Worm (Caenorhabditis elegans): Measurements from ENCODE around the gene aldo-2.

Gene aldo-2

DNA sequence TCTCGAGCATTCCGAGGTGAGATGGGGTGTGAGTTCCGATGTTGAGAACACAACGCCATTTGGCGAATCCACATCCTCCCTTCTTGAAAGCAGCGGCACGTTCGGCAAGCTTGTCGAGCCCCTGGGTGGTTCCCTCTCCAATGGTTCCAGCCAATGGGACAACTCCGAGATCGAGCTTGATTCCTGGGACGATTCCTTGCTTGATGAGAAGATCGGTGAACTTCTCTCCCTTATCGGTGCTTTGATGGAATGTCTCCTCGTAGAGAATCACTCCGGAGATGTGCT, 1.1 kb downstream of the aldo-2 start:
- no peak for TF ChIP-seq dao-5 (tag; optimal IDR thresholded peaks at IDR 0.05)

DNA sequence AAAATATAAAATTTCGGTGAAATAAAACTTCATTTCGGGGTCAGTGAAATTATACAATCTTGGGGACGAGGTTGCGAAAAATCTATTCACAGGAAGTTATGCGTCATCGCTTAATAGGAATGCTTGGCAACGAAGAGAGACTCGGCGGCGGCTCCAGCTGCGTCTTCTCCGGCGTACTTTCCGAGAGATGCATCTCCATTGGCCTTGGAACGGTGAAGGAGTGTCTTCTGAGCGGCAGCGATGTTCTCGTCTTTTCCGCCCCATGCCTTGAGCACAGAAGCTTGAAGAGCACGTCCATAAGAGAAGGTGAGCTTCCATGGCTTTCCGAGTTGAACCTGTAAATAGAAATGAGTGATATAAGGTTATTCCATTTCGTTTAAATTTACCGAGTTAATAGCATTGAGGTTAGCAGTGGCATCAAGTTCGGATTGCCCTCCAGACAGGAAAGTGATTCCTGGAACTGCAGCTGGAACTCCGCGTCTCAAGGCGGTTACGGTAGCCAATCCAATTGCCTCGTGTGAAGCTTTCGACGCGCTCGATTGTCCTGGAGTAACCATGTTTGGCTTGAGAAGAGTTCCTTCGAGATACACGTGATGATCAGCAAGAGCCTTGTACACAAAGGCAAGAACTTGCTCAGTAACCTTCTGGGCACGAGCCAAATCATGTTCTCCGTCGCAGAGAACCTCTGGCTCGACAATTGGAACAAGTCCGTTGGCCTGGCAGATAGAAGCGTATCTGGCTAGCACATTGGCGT, 1.6 kb downstream of the aldo-2 start:
- TF ChIP-seq him-1 (tag; optimal IDR thresholded peaks at IDR 0.05) (no peak), W03F9.2 (tag; optimal IDR thresholded peaks at IDR 0.05) (no peak), dao-5 (tag; optimal IDR thresholded peaks at IDR 0.05) (no peak)

DNA sequence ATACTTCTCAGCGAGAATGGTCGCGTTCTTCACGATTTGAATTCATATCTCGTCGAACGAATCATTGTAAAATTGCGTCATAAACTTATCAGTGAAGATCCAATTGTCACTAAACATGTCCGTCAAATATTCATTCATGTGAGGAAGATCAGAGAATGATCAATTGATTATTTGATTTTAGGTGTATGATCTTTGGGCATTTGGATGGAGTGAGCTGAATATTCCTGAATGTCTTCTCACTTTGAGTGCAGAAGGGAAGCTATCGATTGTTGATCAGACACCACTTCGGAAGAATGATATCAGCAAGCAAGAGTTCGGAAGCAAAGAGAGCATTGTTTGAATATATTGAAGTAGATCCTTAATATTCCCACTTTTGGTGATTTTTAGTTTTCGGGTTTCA, 2.2 kb downstream of the aldo-2 start:
- no peak for TF ChIP-seq him-1 (tag; optimal IDR thresholded peaks at IDR 0.05)
- no peak for TF ChIP-seq dao-5 (tag; optimal IDR thresholded peaks at IDR 0.05)
- TF ChIP-seq W03F9.2 (tag; optimal IDR thresholded peaks at IDR 0.05), result no peak

DNA sequence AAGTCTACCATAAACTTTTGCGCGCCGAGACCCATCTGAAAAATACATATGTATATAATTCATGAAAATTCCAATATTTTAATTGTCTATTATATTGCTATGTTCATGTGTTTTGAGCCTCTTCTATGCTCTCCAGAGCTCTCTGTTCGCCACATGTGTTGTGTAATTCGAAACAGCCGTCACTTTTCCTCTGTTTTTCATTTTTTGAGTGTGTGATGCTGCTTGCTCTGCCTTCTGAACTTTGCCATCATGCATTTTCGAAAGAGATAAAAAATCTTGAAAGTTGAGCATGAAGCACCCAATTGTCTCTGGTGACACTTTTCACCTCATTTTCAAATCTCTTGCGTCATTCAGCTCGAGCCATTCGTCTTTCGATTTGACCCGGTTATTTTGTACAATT, 4.1 kb downstream of the aldo-2 start:
- TF ChIP-seq him-1 (tag; optimal IDR thresholded peaks at IDR 0.05) (no peak), W03F9.2 (tag; optimal IDR thresholded peaks at IDR 0.05) (no peak), dao-5 (tag; optimal IDR thresholded peaks at IDR 0.05) (no peak)

ce11 chrIII:5871760-5872159, 4.7 kb downstream of the aldo-2 start, which contains the start of the genes F01F1.11 and F01F1.3:
Gene F01F1.11 (minus strand): TSS chrIII:5871877.
Gene F01F1.3 (plus strand): TSS chrIII:5871938.
- no peak for TF ChIP-seq him-1 (tag; optimal IDR thresholded peaks at IDR 0.05)
- peak; percentile 69 for TF ChIP-seq W03F9.2 (tag; optimal IDR thresholded peaks at IDR 0.05)

DNA sequence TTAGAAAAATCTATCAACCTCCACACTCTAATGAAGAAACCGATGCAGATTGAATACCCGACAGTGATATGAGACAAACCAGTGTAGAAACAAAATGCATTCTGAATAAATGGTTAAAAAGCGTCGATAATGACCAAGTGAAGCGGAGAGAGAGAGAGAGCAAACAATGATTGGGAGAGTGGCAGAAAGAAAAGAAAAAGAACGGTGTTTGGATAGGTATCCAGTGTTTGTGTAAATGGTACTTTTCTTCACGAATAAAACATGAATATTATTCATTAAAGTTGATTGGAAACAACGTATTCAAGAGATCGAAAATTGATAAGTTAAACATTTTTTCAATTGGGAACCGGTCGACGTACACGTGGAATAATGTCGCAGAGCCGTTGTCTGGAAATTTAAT, 7.0 kb downstream of the aldo-2 start, which contains the start of gene F01F1.15:
TSS of gene F01F1.15 (minus strand) at position 101 of the 400 bp plus-strand sequence.
- TF ChIP-seq W03F9.2 (tag; optimal IDR thresholded peaks at IDR 0.05) (no peak), him-1 (tag; optimal IDR thresholded peaks at IDR 0.05) (no peak)

DNA sequence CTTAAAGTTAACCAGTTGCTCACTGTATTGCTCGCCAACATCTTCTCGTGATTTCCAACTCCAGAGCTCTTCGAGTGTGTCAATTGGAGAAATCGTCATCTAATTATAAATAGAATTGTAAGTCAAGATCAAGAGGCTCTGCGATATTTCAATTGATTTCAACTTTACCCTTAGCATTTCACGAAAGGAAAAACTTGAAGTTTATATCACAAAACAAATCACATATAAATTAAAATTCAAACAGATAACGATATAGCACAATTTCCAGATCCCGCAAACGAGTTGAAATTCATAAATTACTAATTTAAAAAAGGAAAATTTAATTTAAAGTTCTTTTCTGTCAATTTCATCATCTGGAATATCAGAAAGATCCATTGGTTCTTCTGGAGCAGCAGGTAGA, 8.0 kb downstream of the aldo-2 start, which contains the start of gene eng-1:
TSS of gene eng-1 (minus strand) at position 101 of the 400 bp plus-strand sequence.
- no peak for TF ChIP-seq dao-5 (tag; optimal IDR thresholded peaks at IDR 0.05)
- TF ChIP-seq W03F9.2 (tag; optimal IDR thresholded peaks at IDR 0.05), result no peak
- no peak for TF ChIP-seq him-1 (tag; optimal IDR thresholded peaks at IDR 0.05)

DNA sequence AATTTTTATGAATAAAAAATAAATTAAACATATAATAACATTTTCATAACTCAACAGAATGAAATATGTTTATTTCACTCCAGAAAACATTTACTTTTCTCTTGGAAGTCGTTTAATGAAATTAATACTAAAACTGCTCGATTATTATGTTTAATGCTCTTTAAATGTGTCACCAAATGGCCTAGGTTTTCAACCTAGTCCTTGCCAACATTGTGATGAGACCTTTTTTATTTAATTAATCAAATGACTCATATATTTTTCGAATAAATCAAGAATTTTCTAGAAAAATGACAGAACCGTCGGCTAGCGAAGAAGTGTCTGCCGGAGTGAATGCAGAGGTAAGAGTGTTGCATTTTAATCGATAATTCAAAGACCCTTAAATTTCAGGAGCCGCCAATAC, 12.2 kb downstream of the aldo-2 start, which contains the start of gene rabn-5:
TSS of gene rabn-5 (plus strand) at position 284 of the 400 bp plus-strand sequence.
- TF ChIP-seq him-1 (tag; optimal IDR thresholded peaks at IDR 0.05) (no peak), W03F9.2 (tag; optimal IDR thresholded peaks at IDR 0.05) (no peak), dao-5 (tag; optimal IDR thresholded peaks at IDR 0.05) (no peak)

DNA sequence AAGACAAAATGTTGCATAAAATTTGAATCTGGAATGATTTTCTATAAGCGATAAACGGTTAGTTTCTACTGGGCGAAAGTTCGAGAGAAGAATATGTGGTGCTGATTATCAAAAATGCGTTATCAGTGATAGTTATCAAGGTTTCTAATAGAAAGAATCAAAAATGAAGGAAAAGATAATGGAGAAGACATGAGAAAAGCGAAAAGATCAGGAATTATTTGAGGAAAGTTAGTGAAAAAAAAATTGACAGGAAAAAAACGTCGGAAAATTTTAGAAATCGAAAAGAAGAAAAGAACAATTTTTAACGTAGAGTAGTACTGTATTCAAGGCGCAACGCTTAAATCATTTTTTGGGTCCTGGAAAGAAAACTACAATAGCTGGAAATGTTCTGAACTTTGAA, 12.7 kb downstream of the aldo-2 start, which contains the start of gene dnpp-1:
TSS of gene dnpp-1 (minus strand) at position 30 of the 400 bp plus-strand sequence.
- TF ChIP-seq him-1 (tag; optimal IDR thresholded peaks at IDR 0.05) (no peak), dao-5 (tag; optimal IDR thresholded peaks at IDR 0.05) (no peak), W03F9.2 (tag; optimal IDR thresholded peaks at IDR 0.05) (peak; percentile 16)

ce11 chrIII:5859008-5859407, 17.4 kb downstream of the aldo-2 start, which contains the start of gene dpf-4:
Gene dpf-4 (plus strand): TSS chrIII:5859308.
- TF ChIP-seq W03F9.2 (tag; optimal IDR thresholded peaks at IDR 0.05), result no peak
- no peak for TF ChIP-seq him-1 (tag; optimal IDR thresholded peaks at IDR 0.05)
- no peak for TF ChIP-seq dao-5 (tag; optimal IDR thresholded peaks at IDR 0.05)

DNA sequence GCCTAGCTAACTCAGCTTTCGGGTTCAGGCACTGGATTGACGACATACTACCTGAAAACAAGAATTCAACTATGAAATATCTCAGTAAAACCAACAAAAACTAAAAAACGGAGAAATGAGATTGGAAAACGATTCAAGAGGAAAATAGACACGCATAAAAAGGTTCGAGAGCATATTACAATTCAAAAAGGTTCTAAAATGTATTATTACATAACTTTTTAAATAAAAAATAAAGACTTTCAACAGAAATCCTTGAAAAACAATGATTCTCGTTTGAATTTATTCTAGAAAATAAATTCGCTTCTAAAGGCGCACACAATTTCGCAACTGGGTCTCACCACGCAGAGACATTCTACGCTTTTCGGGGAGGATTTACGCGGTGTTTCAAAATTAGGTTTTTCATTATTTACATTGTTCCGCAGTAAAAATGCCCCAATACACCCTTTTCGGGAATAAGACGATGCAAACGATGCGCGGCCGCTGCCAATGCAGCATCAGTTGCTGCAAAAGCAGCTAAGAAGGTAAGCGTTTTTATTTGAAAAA, 20.7 kb downstream of the aldo-2 start, which contains the start of the genes cct-6 and alh-9:
TSS of gene cct-6 (minus strand) at position 51 of the 543 bp plus-strand sequence.
TSS of gene alh-9 (plus strand) at position 382 of the 543 bp plus-strand sequence.
- TF ChIP-seq him-1 (tag; optimal IDR thresholded peaks at IDR 0.05) (no peak), W03F9.2 (tag; optimal IDR thresholded peaks at IDR 0.05) (peak; percentile 94)

- TF ChIP-seq dao-5 (tag; optimal IDR thresholded peaks at IDR 0.05) (no peak), him-1 (tag; optimal IDR thresholded peaks at IDR 0.05) (no peak), W03F9.2 (tag; optimal IDR thresholded peaks at IDR 0.05) (peak; percentile 1)
Measured at ce11 chrIII:5853240-5853639, 23.2 kb downstream of the aldo-2 start, which contains the start of gene ddx-23. Gene ddx-23 (minus strand): TSS chrIII:5853269.

ce11 chrIII:5846412-5846811, 30.0 kb downstream of the aldo-2 start:
- TF ChIP-seq dao-5 (tag; optimal IDR thresholded peaks at IDR 0.05), result no peak
- TF ChIP-seq W03F9.2 (tag; optimal IDR thresholded peaks at IDR 0.05), result no peak
- no peak for TF ChIP-seq him-1 (tag; optimal IDR thresholded peaks at IDR 0.05)

DNA sequence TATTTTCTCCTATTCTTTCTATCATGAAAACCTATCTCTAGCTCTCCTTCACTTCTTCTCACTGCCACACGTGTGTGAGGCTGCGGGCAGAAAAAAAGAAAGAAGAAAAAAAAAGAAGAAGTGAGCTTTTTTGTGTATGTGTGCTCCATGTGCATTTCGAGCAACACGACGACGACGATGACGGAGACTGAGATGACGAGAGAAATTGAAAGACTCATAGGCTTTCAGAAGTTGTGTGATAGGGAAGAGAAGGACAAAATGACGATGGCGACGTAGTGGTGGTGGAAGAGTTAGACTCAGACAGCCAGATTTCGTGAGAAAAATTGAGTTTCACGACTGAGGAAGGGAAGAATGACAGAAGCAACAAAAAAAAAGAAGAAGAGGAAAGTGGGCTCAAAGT, 30.9 kb downstream of the aldo-2 start:
- TF ChIP-seq him-1 (tag; optimal IDR thresholded peaks at IDR 0.05) (peak; percentile 83), dao-5 (tag; optimal IDR thresholded peaks at IDR 0.05) (no peak)

Measured in whole organism, L4/young adult.